Worm (Caenorhabditis elegans): ENCODE results near the gene F11D11.12.

DNA sequence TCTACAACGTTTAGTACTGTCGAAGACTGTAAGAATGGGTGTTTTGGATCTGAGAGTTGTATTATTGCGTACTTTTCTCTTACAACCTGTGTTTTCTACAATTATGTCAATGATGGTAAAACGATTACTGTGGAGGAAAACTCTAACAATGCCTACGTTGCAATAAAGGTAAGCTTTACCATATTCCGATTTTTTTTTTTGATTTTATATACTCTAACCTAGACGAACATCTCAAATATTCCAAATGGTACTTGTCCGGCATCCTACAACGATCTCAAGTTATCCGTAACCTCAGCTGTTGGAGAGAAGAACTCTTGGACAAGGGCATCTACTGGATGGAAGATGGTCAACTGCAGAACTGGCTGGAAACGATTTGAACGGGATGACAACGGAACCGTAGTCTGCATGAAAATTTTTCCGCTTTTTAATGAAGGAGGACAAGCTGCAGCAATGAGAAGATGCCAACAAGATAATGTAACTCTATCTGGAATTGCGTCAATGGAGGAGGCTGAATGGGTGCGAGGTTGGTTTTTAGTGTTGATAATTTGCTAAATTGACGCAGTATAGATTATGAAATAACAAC is 21.4 kb upstream of the F11D11.12 start:
- TF ChIP-seq ama-1 (optimal IDR thresholded peaks at IDR 0.05) (no peak), flt-1 (GFP tag; IDR thresholded peaks at IDR 0.05) (no peak), tra-4 (tag; optimal IDR thresholded peaks at IDR 0.05) (no peak), hnd-1 (tag; optimal IDR thresholded peaks at IDR 0.05) (no peak), pes-1 (GFP tag; IDR thresholded peaks at IDR 0.05) (no peak), scrt-1 (GFP tag; IDR thresholded peaks at IDR 0.05) (no peak), sea-1 (GFP tag; conservative IDR thresholded peaks at IDR 0.05) (no peak), tbx-37 (GFP tag; conservative IDR thresholded peaks at IDR 0.05) (no peak), hmbx-1 (tag; optimal IDR thresholded peaks at IDR 0.05) (no peak), hmg-4 (GFP tag; optimal IDR thresholded peaks at IDR 0.05) (no peak), F13C5.2 (tag; optimal IDR thresholded peaks at IDR 0.05) (no peak), aly-1 (tag; optimal IDR thresholded peaks at IDR 0.05) (no peak)

Measured in whole organism, early embryonic.